Worm (Caenorhabditis elegans) whole organism, early embryonic: ENCODE results near the gene M01B2.13.

Experiments
- B0310.2 ChIP-seq: sonication (generic microtip); optimal IDR thresholded peaks from 2 replicates; lab custom pipeline; 2016; ENCODE audit warnings: mild to moderate bottlenecking, missing genetic modification characterization, missing compliant biosample characterization
- aly-1 ChIP-seq: sonication (generic microtip); optimal IDR thresholded peaks from 2 replicates; lab custom pipeline; 2016; ENCODE audit warnings: missing genetic modification characterization, missing compliant biosample characterization
- ama-1 ChIP-seq: fragments of 150-350 bp; optimal IDR thresholded peaks from 2 replicates; lab custom pipeline; 2014
- ceh-13 ChIP-seq: fragments of 200-800 bp; sonication (Bioruptor generic); optimal IDR thresholded peaks from 2 replicates; lab custom pipeline; 2018; ENCODE audit warnings: mild to moderate bottlenecking, missing genetic modification characterization, missing compliant biosample characterization
- ceh-36 ChIP-seq: sonication (generic microtip); optimal IDR thresholded peaks from 2 replicates; lab custom pipeline; 2016; ENCODE audit warnings: missing genetic modification characterization, inconsistent platforms, missing compliant biosample characterization
- ets-7 ChIP-seq: sonication (generic microtip); optimal IDR thresholded peaks from 2 replicates; lab custom pipeline; 2016; ENCODE audit warnings: missing genotype, missing genetic modification characterization, missing compliant biosample characterization
- flt-1 ChIP-seq: fragments of 200-800 bp; sonication (Bioruptor generic); IDR thresholded peaks from 2 replicates; pipeline ENCODE4 v1.3.6; 2022; ENCODE audit warnings: missing genetic modification characterization, missing compliant biosample characterization
- hmbx-1 ChIP-seq: sonication (generic microtip); optimal IDR thresholded peaks from 2 replicates; lab custom pipeline; 2016; ENCODE audit warnings: mild to moderate bottlenecking, missing genetic modification characterization, missing compliant biosample characterization
- hnd-1 ChIP-seq: sonication (generic microtip); optimal IDR thresholded peaks from 2 replicates; lab custom pipeline; 2016; ENCODE audit warnings: missing genetic modification characterization, missing compliant biosample characterization
- pes-1 ChIP-seq: fragments of 200-800 bp; sonication (Bioruptor generic); IDR thresholded peaks from 2 replicates; pipeline ENCODE4 v1.3.6; 2022; ENCODE audit warnings: missing genetic modification reagents, missing genetic modification characterization, missing compliant biosample characterization
- scrt-1 ChIP-seq: fragments of 200-800 bp; sonication (Bioruptor generic); IDR thresholded peaks from 2 replicates; pipeline ENCODE4 v1.3.6; 2022; ENCODE audit warnings: missing genetic modification characterization, missing compliant biosample characterization
- tbx-11 ChIP-seq: fragments of 200-800 bp; sonication (Bioruptor generic); IDR thresholded peaks from 2 replicates; pipeline ENCODE4 v1.3.6; 2022; ENCODE audit warnings: missing genetic modification characterization, missing compliant biosample characterization
- tra-4 ChIP-seq: sonication (generic microtip); optimal IDR thresholded peaks from 2 replicates; lab custom pipeline; 2017; ENCODE audit warnings: missing genetic modification characterization, missing compliant biosample characterization

ce11 chrV:15265814-15266213 is at the start of gene M01B2.13:
- TF ChIP-seq pes-1 (GFP tag; lab: Robert Waterston, UW) (no peak), tra-4 (no peak), aly-1 (tag; lab: Kevin White, UChicago) (no peak), ama-1 (no peak), ceh-36 (tag; lab: Kevin White, UChicago) (no peak), ceh-13 (GFP tag; lab: Kevin White, UChicago) (no peak), B0310.2 (no peak), flt-1 (GFP tag; lab: Robert Waterston, UW) (no peak), hnd-1 (tag; lab: Kevin White, UChicago) (no peak), ets-7 (no peak), hmbx-1 (no peak), scrt-1 (GFP tag; lab: Robert Waterston, UW) (no peak), tbx-11 (GFP tag; lab: Robert Waterston, UW) (no peak)
